Fruit fly (Drosophila melanogaster) whole organism, adult: ENCODE results near the gene Bka.

Source experiments
- CG11617 ChIP-seq: fragments of 200-800 bp; sonication (Bioruptor generic); optimal IDR thresholded peaks from 2 replicates; lab custom pipeline; 2017; ENCODE audit warnings: mild to moderate bottlenecking, missing biosample characterization, missing genetic modification reagents, missing genetic modification characterization
- CG12768 ChIP-seq: fragments of 200-800 bp; sonication (Bioruptor generic); optimal IDR thresholded peaks from 2 replicates; lab custom pipeline; 2017; ENCODE audit warnings: missing biosample characterization, missing genetic modification characterization, mild to moderate bottlenecking, moderate library complexity, missing genetic modification reagents
- CG14711 ChIP-seq: fragments of 200-800 bp; sonication (Bioruptor generic); optimal IDR thresholded peaks from 2 replicates; lab custom pipeline; 2018; ENCODE audit warnings: missing biosample characterization, mild to moderate bottlenecking, missing genetic modification characterization, moderate library complexity
- CG1620 ChIP-seq: fragments of 200-800 bp; sonication (Bioruptor generic); optimal IDR thresholded peaks from 2 replicates; lab custom pipeline; 2016; ENCODE audit warnings: missing biosample characterization, missing genetic modification characterization
- CG33017 ChIP-seq: fragments of 200-800 bp; sonication (Bioruptor generic); optimal IDR thresholded peaks from 2 replicates; lab custom pipeline; 2018; ENCODE audit warnings: missing biosample characterization, mild to moderate bottlenecking, missing genetic modification characterization, moderate library complexity
- CG5204 ChIP-seq: fragments of 200-800 bp; sonication (Bioruptor generic); optimal IDR thresholded peaks from 2 replicates; lab custom pipeline; 2016; ENCODE audit warnings: missing biosample characterization, missing genetic modification characterization
- CG7045 ChIP-seq: fragments of 200-800 bp; sonication (Bioruptor generic); optimal IDR thresholded peaks from 2 replicates; lab custom pipeline; 2017; ENCODE audit warnings: missing biosample characterization, mild to moderate bottlenecking, missing genetic modification characterization
- CG7101 ChIP-seq: fragments of 200-800 bp; sonication (Bioruptor generic); optimal IDR thresholded peaks from 2 replicates; lab custom pipeline; 2018; ENCODE audit warnings: missing biosample characterization, mild to moderate bottlenecking, missing genetic modification characterization, moderate library complexity
- Clk ChIP-seq: fragments of 200-800 bp; sonication (Bioruptor generic); optimal IDR thresholded peaks from 2 replicates; lab custom pipeline; 2017; ENCODE audit warnings: missing biosample characterization, missing genetic modification characterization
- Crg-1 ChIP-seq: fragments of 200-800 bp; sonication (Bioruptor generic); optimal IDR thresholded peaks from 2 replicates; lab custom pipeline; 2016; ENCODE audit warnings: missing biosample characterization, missing genetic modification characterization
- Hr96 ChIP-seq: fragments of 200-800 bp; sonication (Bioruptor generic); optimal IDR thresholded peaks from 2 replicates; lab custom pipeline; 2016; ENCODE audit warnings: missing biosample characterization, missing genetic modification characterization
- Mnt ChIP-seq: fragments of 200-800 bp; sonication (Bioruptor generic); optimal IDR thresholded peaks from 2 replicates; lab custom pipeline; 2016; ENCODE audit warnings: missing biosample characterization, mild to moderate bottlenecking, missing genetic modification characterization
- bab1 ChIP-seq: fragments of 200-800 bp; sonication (Bioruptor generic); optimal IDR thresholded peaks from 3 replicates; lab custom pipeline; 2019; ENCODE audit warnings: missing biosample characterization, mild to moderate bottlenecking, missing genetic modification characterization, moderate library complexity
- cic ChIP-seq: fragments of 200-800 bp; sonication (Bioruptor generic); optimal IDR thresholded peaks from 2 replicates; lab custom pipeline; 2017; ENCODE audit warnings: missing biosample characterization, mild to moderate bottlenecking, missing genetic modification characterization, moderate library complexity
- cnc ChIP-seq, 2 experiments: fragments of >200 bp; optimal IDR thresholded peaks; 2 replicates each; lab custom pipeline; 2017
- kay ChIP-seq: fragments of 200-800 bp; sonication (Bioruptor generic); peaks from one replicate; lab custom pipeline; 2016; ENCODE audit warnings: missing biosample characterization, missing genetic modification characterization, borderline replicate concordance
- ovo ChIP-seq: fragments of 200-800 bp; sonication (Bioruptor generic); optimal IDR thresholded peaks from 2 replicates; lab custom pipeline; 2016; ENCODE audit warnings: missing biosample characterization, missing genetic modification characterization
- pad ChIP-seq: fragments of 200-800 bp; sonication (Bioruptor generic); optimal IDR thresholded peaks from 3 replicates; lab custom pipeline; 2017; ENCODE audit warnings: missing biosample characterization, missing genetic modification characterization, mild to moderate bottlenecking, moderate library complexity, missing genetic modification reagents
- tj ChIP-seq: fragments of 200-800 bp; sonication (Bioruptor generic); optimal IDR thresholded peaks from 3 replicates; lab custom pipeline; 2017; ENCODE audit warnings: missing biosample characterization, mild to moderate bottlenecking, missing genetic modification characterization, moderate library complexity
- toe ChIP-seq: fragments of 200-800 bp; sonication (Bioruptor generic); optimal IDR thresholded peaks from 2 replicates; lab custom pipeline; 2016; ENCODE audit warnings: missing biosample characterization, missing genetic modification characterization

Bka gene

DNA sequence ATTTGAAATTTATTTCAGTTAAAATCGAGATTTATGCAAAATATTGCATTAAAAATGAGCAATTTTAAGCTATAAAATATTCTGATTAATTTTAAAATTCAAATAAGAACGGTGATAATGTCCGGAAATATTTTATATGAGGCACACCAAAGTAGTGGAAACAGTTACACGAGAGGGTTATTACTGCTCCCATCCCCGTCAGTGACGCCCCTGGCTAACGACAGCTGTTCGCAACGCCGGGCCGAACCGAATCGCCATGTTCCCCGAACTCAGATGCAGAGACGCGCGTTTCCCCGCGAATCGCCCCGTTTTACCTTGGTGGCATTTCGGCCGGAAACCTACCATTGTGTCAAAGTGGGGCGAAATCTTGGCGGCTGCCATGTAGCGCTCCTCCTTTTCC is 16.7 kb downstream of the Bka start:
- TF ChIP-seq CG12768 (GFP tag; lab: Kevin White, UChicago) = peak; percentile 17
- peak; percentile 24 for TF ChIP-seq bab1 (GFP tag; lab: Kevin White, UChicago)
- no peak for TF ChIP-seq pad (GFP tag; lab: Kevin White, UChicago)
- no peak for TF ChIP-seq Crg-1 (GFP tag; lab: Kevin White, UChicago)

DNA sequence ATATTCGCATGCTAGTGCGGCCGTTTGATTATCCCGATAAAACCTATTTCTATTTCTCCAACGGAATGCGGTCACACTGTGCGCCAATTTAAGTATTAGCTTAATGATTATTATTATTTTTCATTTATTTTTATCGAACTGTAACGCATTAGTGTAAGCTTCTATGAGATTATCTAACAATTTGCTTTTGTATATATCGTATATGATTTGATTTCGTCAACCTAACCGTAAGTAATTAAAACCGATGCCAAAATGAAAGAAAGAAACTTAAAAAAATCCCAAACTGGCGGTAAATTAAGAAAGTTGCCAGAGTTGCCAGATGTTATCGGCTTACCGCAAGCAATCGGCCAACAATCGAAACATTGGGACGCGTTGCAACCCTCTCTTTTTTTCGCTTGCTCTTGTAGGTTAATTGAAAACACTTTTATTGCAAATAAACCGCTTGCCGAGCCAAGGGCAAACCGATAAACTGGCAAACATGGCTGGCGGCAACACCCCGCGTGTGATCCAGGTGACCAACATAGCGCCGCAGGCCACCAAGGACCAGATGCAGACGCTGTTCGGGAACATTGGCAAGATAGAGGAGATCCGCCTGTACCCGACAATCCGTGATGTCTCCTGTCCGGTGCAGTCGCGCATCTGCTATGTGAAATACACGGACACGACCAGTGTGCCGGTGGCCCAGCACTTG is 17.6 kb downstream of the Bka start, which contains the start of the genes Etl1 and Srp54:
Etl1 (minus strand) TSS at position 39 of the 691 bp plus-strand sequence.
Srp54 (plus strand) TSS at position 342 of the 691 bp plus-strand sequence.
- no peak for TF ChIP-seq CG12768 (GFP tag; lab: Kevin White, UChicago)
- TF ChIP-seq Hr96 (GFP tag; lab: Kevin White, UChicago) = peak; percentile 21
- peak; percentile 17 for TF ChIP-seq Mnt (GFP tag; lab: Kevin White, UChicago)
- peak; percentile 95 for TF ChIP-seq CG14711 (tag; lab: Kevin White, UChicago)

DNA sequence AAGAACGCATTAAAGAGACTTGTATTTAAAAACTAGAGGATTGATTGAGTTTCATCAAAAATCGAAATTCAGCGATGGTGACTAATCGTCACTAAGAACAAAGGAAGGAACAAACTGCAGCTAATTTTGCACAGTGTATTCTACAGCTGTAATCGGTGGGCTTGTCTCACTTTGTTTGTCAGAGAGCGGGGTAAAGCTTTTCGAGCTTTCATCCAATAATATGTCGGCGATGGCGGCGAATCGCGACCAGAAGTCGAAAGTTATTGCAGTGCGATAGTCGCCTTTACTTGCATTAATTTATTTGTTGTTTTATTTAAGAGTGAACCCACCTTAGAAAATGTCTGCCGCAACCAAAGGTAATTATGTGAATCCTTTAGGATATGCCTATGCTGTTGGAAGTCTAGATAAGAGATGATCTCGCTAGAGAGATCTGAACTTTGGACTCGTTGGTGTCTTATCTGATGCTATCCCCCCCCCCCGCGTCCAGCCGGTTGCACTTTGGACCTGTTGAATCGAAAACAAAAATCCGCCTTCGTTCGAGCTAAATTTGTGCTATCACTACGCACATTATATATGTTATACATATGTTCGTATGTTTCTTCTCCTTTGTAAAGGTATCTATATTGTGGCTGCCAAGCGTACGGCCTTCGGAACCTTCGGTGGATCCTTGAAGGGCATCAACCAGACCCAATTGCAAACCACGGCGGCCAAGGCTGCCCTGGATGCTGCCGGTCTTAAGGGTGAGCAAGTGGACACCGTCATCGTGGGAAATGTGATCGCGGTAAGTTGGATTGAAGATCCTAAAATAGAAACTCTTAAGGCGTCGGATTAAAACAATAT is 20.1 kb downstream of the Bka start, which contains the start of gene yip2:
yip2 (plus strand) TSS at position 243 of the 840 bp plus-strand sequence.
- TF ChIP-seq cic (GFP tag; lab: Kevin White, UChicago) (peak; percentile 91), Mnt (GFP tag; lab: Kevin White, UChicago) (peak; percentile 82), CG14711 (tag; lab: Kevin White, UChicago) (peak; percentile 45), Clk (peak; percentile 90), CG7045 (GFP tag; lab: Kevin White, UChicago) (peak; percentile 93), CG33017 (tag; lab: Kevin White, UChicago) (peak; percentile 74), ovo (GFP tag; lab: Kevin White, UChicago) (peak; percentile 49), CG7101 (tag; lab: Kevin White, UChicago) (peak; percentile 70), bab1 (GFP tag; lab: Kevin White, UChicago) (peak; percentile 81), Hr96 (GFP tag; lab: Kevin White, UChicago) (peak; percentile 99), CG11617 (GFP tag; lab: Kevin White, UChicago) (peak; percentile 95), CG5204 (GFP tag; lab: Kevin White, UChicago) (peak; percentile 97), toe (GFP tag; lab: Kevin White, UChicago) (peak; percentile 99), kay (GFP tag; lab: Kevin White, UChicago) (no peak), pad (GFP tag; lab: Kevin White, UChicago) (peak; percentile 61), tj (GFP tag; lab: Kevin White, UChicago) (peak; percentile 88), Crg-1 (GFP tag; lab: Kevin White, UChicago) (peak; percentile 65), CG12768 (GFP tag; lab: Kevin White, UChicago) (peak; percentile 100), cnc (optimal IDR thresholded peaks at IDR 0.05; lab: Kevin White, UChicago) (peak in 1 of 2 experiments; percentile 7), CG1620 (GFP tag; lab: Kevin White, UChicago) (peak; percentile 50)

DNA sequence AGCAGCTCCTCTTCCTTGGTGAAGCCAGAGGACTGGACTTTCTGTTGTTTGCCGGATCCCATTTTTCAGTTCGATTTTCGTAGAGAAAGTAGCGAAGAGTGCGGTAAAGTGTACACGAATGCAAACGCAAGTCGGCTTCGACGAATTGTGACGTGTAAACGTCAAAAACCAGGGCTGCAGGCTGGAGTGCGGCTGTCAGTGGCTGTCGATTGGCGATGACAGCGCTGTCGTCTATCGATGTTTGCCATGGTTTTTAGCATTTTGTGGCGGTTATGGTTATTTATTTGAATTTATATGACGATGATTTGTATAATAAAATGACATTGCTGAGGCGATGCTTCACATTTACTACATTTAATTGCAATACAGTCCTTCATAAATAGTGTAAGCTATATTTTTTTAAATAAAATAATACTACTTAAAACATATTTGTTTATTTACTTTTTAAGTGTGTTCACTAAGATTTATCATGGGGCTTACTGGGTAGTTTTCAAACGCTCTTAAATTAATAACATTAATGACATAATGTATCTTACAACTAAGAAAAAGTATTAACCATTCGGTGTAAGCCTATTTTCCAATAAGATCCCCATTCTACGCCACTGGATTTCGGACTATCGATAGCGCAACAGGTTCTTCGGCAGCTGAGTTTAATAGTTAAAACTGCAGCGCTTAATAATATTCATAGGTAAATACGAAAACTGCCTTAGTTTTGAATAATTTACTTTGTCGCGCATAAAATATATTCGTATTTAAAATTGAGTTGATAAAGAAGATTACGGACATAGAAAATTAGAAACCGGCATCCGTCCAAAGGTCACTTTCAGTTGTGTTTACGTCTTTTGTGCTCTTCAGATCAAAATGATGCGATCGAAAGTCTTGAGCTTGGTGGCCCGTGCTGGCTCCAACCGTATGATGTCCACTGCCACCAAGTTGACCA is 23.2 kb downstream of the Bka start, which contains the start of the genes CG5885 and CG4598:
CG5885 (minus strand) TSS at position 311 of the 940 bp plus-strand sequence.
CG4598 (plus strand) TSS at position 599 of the 940 bp plus-strand sequence.
- TF ChIP-seq Crg-1 (GFP tag; lab: Kevin White, UChicago) (peak; percentile 34), CG33017 (tag; lab: Kevin White, UChicago) (peak; percentile 77), CG7045 (GFP tag; lab: Kevin White, UChicago) (peak; percentile 68), bab1 (GFP tag; lab: Kevin White, UChicago) (peak; percentile 45), CG5204 (GFP tag; lab: Kevin White, UChicago) (peak; percentile 63), Clk (peak; percentile 23), ovo (GFP tag; lab: Kevin White, UChicago) (no peak), Hr96 (GFP tag; lab: Kevin White, UChicago) (peak; percentile 62), cic (GFP tag; lab: Kevin White, UChicago) (peak; percentile 33), CG14711 (tag; lab: Kevin White, UChicago) (peak; percentile 42), toe (GFP tag; lab: Kevin White, UChicago) (peak; percentile 76), Mnt (GFP tag; lab: Kevin White, UChicago) (peak; percentile 18), tj (GFP tag; lab: Kevin White, UChicago) (peak; percentile 46), kay (GFP tag; lab: Kevin White, UChicago) (no peak), pad (GFP tag; lab: Kevin White, UChicago) (peak; percentile 23), CG1620 (GFP tag; lab: Kevin White, UChicago) (peak; percentile 60), CG7101 (tag; lab: Kevin White, UChicago) (peak; percentile 70), CG11617 (GFP tag; lab: Kevin White, UChicago) (peak; percentile 79), CG12768 (GFP tag; lab: Kevin White, UChicago) (peak; percentile 77), cnc (optimal IDR thresholded peaks at IDR 0.05; lab: Kevin White, UChicago) (no peak)
